Worm (Caenorhabditis elegans) whole organism, young adult: Measurements from ENCODE around the gene F36A4.3.

Experiments
- F10E7.11 ChIP-seq: sonication (generic microtip); optimal IDR thresholded peaks from 2 replicates; lab custom pipeline; 2017; ENCODE audit warnings: mild to moderate bottlenecking, missing genetic modification characterization, moderate library complexity, missing compliant biosample characterization
- F23B12.7 ChIP-seq: sonication (generic microtip); optimal IDR thresholded peaks from 2 replicates; lab custom pipeline; 2017; ENCODE audit warnings: missing genetic modification characterization, mild to moderate bottlenecking, missing compliant biosample characterization, antibody characterized with exemption, moderate library complexity; ENCODE audit not compliant: insufficient read depth
- F55B11.4 ChIP-seq: sonication (generic microtip); optimal IDR thresholded peaks from 2 replicates; lab custom pipeline; 2016; ENCODE audit warnings: missing compliant biosample characterization, missing genetic modification characterization, borderline replicate concordance; ENCODE audit not compliant: insufficient read depth
- akir-1 ChIP-seq: fragments of 200-800 bp; sonication (Bioruptor generic); optimal IDR thresholded peaks from 2 replicates; lab custom pipeline; 2018; ENCODE audit warnings: mild to moderate bottlenecking, missing genetic modification characterization, moderate library complexity, missing compliant biosample characterization
- ama-1 ChIP-seq, 3 experiments: fragments of 150-350 bp in 1 of 3; sonication (generic microtip) in 2 of 3; optimal IDR thresholded peaks; 2 replicates each; lab custom pipeline; 2014 to 2018; ENCODE audit warnings: missing biosample characterization in 2 of 3, missing genetic modification characterization in 2 of 3, missing genetic modification reagents in 2 of 3
- dox-1 ChIP-seq: fragments of 200-800 bp; sonication (Bioruptor generic); IDR thresholded peaks from 2 replicates; pipeline ENCODE4 v1.3.6; 2022; ENCODE audit warnings: missing genetic modification reagents, missing genetic modification characterization, missing compliant biosample characterization
- hmg-1.2 ChIP-seq: fragments of 200-800 bp; sonication (Bioruptor generic); IDR thresholded peaks from 2 replicates; pipeline ENCODE4 v1.3.6; 2022; ENCODE audit warnings: missing genetic modification reagents, missing genetic modification characterization, missing compliant biosample characterization
- nhr-120 ChIP-seq: fragments of 200-800 bp; sonication (Bioruptor generic); IDR thresholded peaks from 2 replicates; pipeline ENCODE4 v1.3.6; 2022; ENCODE audit warnings: missing genetic modification characterization, missing compliant biosample characterization
- snpc-1.1 ChIP-seq: sonication (generic microtip); optimal IDR thresholded peaks from 2 replicates; lab custom pipeline; 2017; ENCODE audit warnings: missing genetic modification characterization, mild to moderate bottlenecking, missing compliant biosample characterization, antibody characterized with exemption, moderate library complexity, missing genotype, missing genetic modification reagents; ENCODE audit not compliant: insufficient read depth
- unc-62 ChIP-seq: fragments of 150-350 bp; optimal IDR thresholded peaks from 2 replicates; lab custom pipeline; 2014; ENCODE audit warnings: missing biosample characterization, missing genetic modification reagents, missing genetic modification characterization
- ztf-3 ChIP-seq: fragments of 200-800 bp; sonication (Bioruptor generic); optimal IDR thresholded peaks from 2 replicates; lab custom pipeline; 2018; ENCODE audit warnings: mild to moderate bottlenecking, missing genetic modification characterization, missing compliant biosample characterization

DNA sequence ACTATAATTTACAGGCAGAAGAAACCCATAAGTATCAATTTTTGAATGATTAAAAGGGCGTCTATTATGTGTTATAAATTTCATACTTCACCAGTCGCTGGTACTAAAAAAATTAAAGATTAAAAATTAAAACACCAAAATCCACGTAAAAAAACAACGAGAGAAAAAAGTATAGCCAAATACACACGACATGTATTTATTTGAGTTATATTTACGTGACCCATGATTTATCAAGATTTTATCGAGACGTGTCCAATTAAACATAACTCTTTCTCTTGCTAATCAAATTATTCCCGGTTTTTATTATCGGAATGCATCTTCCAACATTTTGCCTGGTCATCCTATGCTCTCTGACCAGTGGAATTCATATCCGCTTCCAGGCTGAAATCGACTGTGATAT is 2.1 kb upstream of the F36A4.3 start, which contains the start of gene F36A4.4:
- TF ChIP-seq ztf-3 (GFP tag; lab: Kevin White, UChicago), result no peak
- no peak for TF ChIP-seq unc-62 (GFP tag; lab: Kevin White, UChicago)
- no peak for TF ChIP-seq snpc-1.1
- TF ChIP-seq F55B11.4 (tag; lab: Kevin White, UChicago), result no peak
- TF ChIP-seq akir-1 (GFP tag; lab: Kevin White, UChicago), result no peak
- TF ChIP-seq F10E7.11 (tag; lab: Kevin White, UChicago), result no peak
- no peak for TF ChIP-seq hmg-1.2 (GFP tag; lab: Robert Waterston, UW)
- TF ChIP-seq F23B12.7 (tag; lab: Kevin White, UChicago), result no peak
- no peak for TF ChIP-seq ama-1 (optimal IDR thresholded peaks at IDR 0.05; lab: Kevin White, UChicago)
- TF ChIP-seq ama-1 (GFP tag; optimal IDR thresholded peaks at IDR 0.05; lab: Kevin White, UChicago), result no peak
- no peak for TF ChIP-seq dox-1 (GFP tag; lab: Robert Waterston, UW)
- no peak for TF ChIP-seq nhr-120 (GFP tag; lab: Robert Waterston, UW)
